Worm (Caenorhabditis elegans): Measurements from ENCODE around the gene nxf-1.

The nxf-1 gene

ce11 chrV:14368272-14369052 lies 46.4 kb downstream of the nxf-1 start:
- TF ChIP-seq C34B4.2 (tag; optimal IDR thresholded peaks at IDR 0.05) = no peak
- TF ChIP-seq nhr-84 (tag; optimal IDR thresholded peaks at IDR 0.05) = no peak
- TF ChIP-seq nhr-28 (tag; optimal IDR thresholded peaks at IDR 0.05) = no peak
- no peak for TF ChIP-seq skn-1 (tag; optimal IDR thresholded peaks at IDR 0.05)

ce11 chrV:14366487-14366962 lies 48.3 kb downstream of the nxf-1 start:
- TF ChIP-seq hlh-17 (GFP tag; optimal IDR thresholded peaks at IDR 0.05; ENCODE audit: borderline replicate concordance) (no peak), lin-13 (GFP tag; optimal IDR thresholded peaks at IDR 0.05) (no peak), mef-2 (tag; optimal IDR thresholded peaks at IDR 0.05) (no peak), pax-3 (tag; optimal IDR thresholded peaks at IDR 0.05) (peak; percentile 41), C34B4.2 (tag; optimal IDR thresholded peaks at IDR 0.05) (no peak), ces-1 (GFP tag; optimal IDR thresholded peaks at IDR 0.05) (no peak), egl-13 (tag; optimal IDR thresholded peaks at IDR 0.05) (no peak), ceh-88 (GFP tag; IDR thresholded peaks at IDR 0.05) (no peak), nhr-28 (tag; optimal IDR thresholded peaks at IDR 0.05) (no peak), ztf-4 (tag; optimal IDR thresholded peaks at IDR 0.05) (no peak), snpc-4 (tag; optimal IDR thresholded peaks at IDR 0.05) (no peak), fkh-4 (tag; optimal IDR thresholded peaks at IDR 0.05; ENCODE audit: borderline replicate concordance) (no peak), sptf-1 (tag; optimal IDR thresholded peaks at IDR 0.05) (no peak), nhr-90 (tag; optimal IDR thresholded peaks at IDR 0.05; ENCODE audit: poor library complexity) (no peak), lin-35 (GFP tag; optimal IDR thresholded peaks at IDR 0.05) (peak in 1 of 2 experiments; percentile 2), unc-30 (tag; optimal IDR thresholded peaks at IDR 0.05) (no peak), F16B12.6 (tag; optimal IDR thresholded peaks at IDR 0.05) (no peak), C16A3.4 (tag; optimal IDR thresholded peaks at IDR 0.05) (no peak), fkh-10 (GFP tag; optimal IDR thresholded peaks at IDR 0.05) (peak; percentile 66), unc-62 (GFP tag; optimal IDR thresholded peaks at IDR 0.05) (no peak), dsc-1 (tag; optimal IDR thresholded peaks at IDR 0.05) (no peak), nhr-20 (tag; optimal IDR thresholded peaks at IDR 0.05) (no peak), nhr-19 (GFP tag; conservative IDR thresholded peaks at IDR 0.05) (no peak), lsy-2 (tag; optimal IDR thresholded peaks at IDR 0.05) (no peak), sup-37 (GFP tag; optimal IDR thresholded peaks at IDR 0.05) (no peak), ets-5 (GFP tag; IDR thresholded peaks at IDR 0.05) (no peak), hpl-2 (GFP tag; optimal IDR thresholded peaks at IDR 0.05) (no peak), sox-4 (tag; optimal IDR thresholded peaks at IDR 0.05) (no peak), fkh-8 (tag; optimal IDR thresholded peaks at IDR 0.05) (peak; percentile 7), pag-3 (tag; optimal IDR thresholded peaks at IDR 0.05; ENCODE audit: borderline replicate concordance, insufficient read depth) (no peak), lin-15B (tag; optimal IDR thresholded peaks at IDR 0.05) (no peak), efl-3 (GFP tag; optimal IDR thresholded peaks at IDR 0.05) (no peak), grh-1 (GFP tag; IDR thresholded peaks at IDR 0.05) (no peak), ceh-82 (tag; optimal IDR thresholded peaks at IDR 0.05) (peak in 1 of 3 experiments; percentile 18), elt-3 (tag; optimal IDR thresholded peaks at IDR 0.05) (no peak), nhr-11 (tag; optimal IDR thresholded peaks at IDR 0.05) (no peak), egl-27 (tag; optimal IDR thresholded peaks at IDR 0.05) (no peak), snu-23 (GFP tag; optimal IDR thresholded peaks at IDR 0.05) (no peak), swsn-7 (tag; optimal IDR thresholded peaks at IDR 0.05) (no peak), unc-86 (tag; optimal IDR thresholded peaks at IDR 0.05) (no peak), nhr-47 (tag; optimal IDR thresholded peaks at IDR 0.05) (peak; percentile 31), lin-14 (GFP tag; optimal IDR thresholded peaks at IDR 0.05) (peak; percentile 66), C04F5.9 (tag; optimal IDR thresholded peaks at IDR 0.05) (no peak), jun-1 (tag; optimal IDR thresholded peaks at IDR 0.05) (peak; percentile 60), ceh-90 (tag; optimal IDR thresholded peaks at IDR 0.05) (no peak)

Measured in whole organism, L1 larva.